Worm (Caenorhabditis elegans) whole organism, late embryonic: ENCODE results near the gene arrd-26.
A peak's percentile ranks its signal among the peaks of the same experiment; 100 is the strongest.

ENCODE experiments used
- C08G9.2 ChIP-seq: sonication (generic microtip); optimal IDR thresholded peaks from 2 replicates; lab custom pipeline; 2016; ENCODE audit warnings: mild to moderate bottlenecking, missing genetic modification characterization, moderate library complexity, missing compliant biosample characterization
- C38D4.7 ChIP-seq: fragments of 200-800 bp; sonication (Bioruptor generic); optimal IDR thresholded peaks from 2 replicates; lab custom pipeline; 2018; ENCODE audit warnings: mild to moderate bottlenecking, missing genetic modification characterization, moderate library complexity, missing compliant biosample characterization
- K02D7.2 ChIP-seq: sonication (generic microtip); optimal IDR thresholded peaks from 2 replicates; lab custom pipeline; 2017; ENCODE audit warnings: mild to moderate bottlenecking, missing genetic modification characterization, missing compliant biosample characterization
- T23F11.4 ChIP-seq: fragments of 200-800 bp; sonication (Bioruptor generic); optimal IDR thresholded peaks from 2 replicates; lab custom pipeline; 2018; ENCODE audit warnings: mild to moderate bottlenecking, missing genetic modification characterization, missing compliant biosample characterization
- ahr-1 ChIP-seq: sonication (generic microtip); optimal IDR thresholded peaks from 2 replicates; lab custom pipeline; 2016; ENCODE audit warnings: missing genetic modification characterization, missing compliant biosample characterization
- ama-1 ChIP-seq: fragments of 150-350 bp; optimal IDR thresholded peaks from 2 replicates; lab custom pipeline; 2014
- ceh-14 ChIP-seq: sonication (generic microtip); optimal IDR thresholded peaks from 2 replicates; lab custom pipeline; 2016; ENCODE audit warnings: missing genotype, missing genetic modification characterization, missing compliant biosample characterization
- ceh-19 ChIP-seq: fragments of 200-800 bp; sonication (Bioruptor generic); optimal IDR thresholded peaks from 2 replicates; lab custom pipeline; 2018; ENCODE audit warnings: mild to moderate bottlenecking, missing genetic modification characterization, missing compliant biosample characterization
- ceh-22 ChIP-seq: sonication (generic microtip); optimal IDR thresholded peaks from 2 replicates; lab custom pipeline; 2017; ENCODE audit warnings: missing biosample characterization, missing genetic modification characterization
- ceh-24 ChIP-seq: sonication (generic microtip); optimal IDR thresholded peaks from 2 replicates; lab custom pipeline; 2016; ENCODE audit warnings: mild to moderate bottlenecking, missing genetic modification characterization, missing compliant biosample characterization
- ceh-30 ChIP-seq: fragments of 150-350 bp; optimal IDR thresholded peaks from 2 replicates; lab custom pipeline; 2014; ENCODE audit warnings: missing biosample characterization, missing genetic modification characterization
- ceh-48 ChIP-seq: sonication (generic microtip); optimal IDR thresholded peaks from 2 replicates; lab custom pipeline; 2016; ENCODE audit warnings: missing genetic modification characterization, inconsistent platforms, missing compliant biosample characterization
- ceh-6 ChIP-seq: fragments of 200-800 bp; sonication (Bioruptor generic); optimal IDR thresholded peaks from 2 replicates; lab custom pipeline; 2018; ENCODE audit warnings: mild to moderate bottlenecking, missing genetic modification characterization, missing compliant biosample characterization
- che-1 ChIP-seq: sonication (generic microtip); optimal IDR thresholded peaks from 2 replicates; lab custom pipeline; 2016; ENCODE audit warnings: mild to moderate bottlenecking, missing genetic modification characterization, missing compliant biosample characterization
- dmd-4 ChIP-seq: sonication (generic microtip); optimal IDR thresholded peaks from 2 replicates; lab custom pipeline; 2016; ENCODE audit warnings: borderline replicate concordance, missing genetic modification characterization, missing compliant biosample characterization
- elt-2 ChIP-seq: sonication (generic microtip); optimal IDR thresholded peaks from 2 replicates; lab custom pipeline; 2016; ENCODE audit warnings: missing genetic modification reagents, missing genetic modification characterization, missing compliant biosample characterization
- fax-1 ChIP-seq: sonication (generic microtip); optimal IDR thresholded peaks from 2 replicates; lab custom pipeline; 2016; ENCODE audit warnings: missing genotype, missing genetic modification characterization, missing compliant biosample characterization
- fkh-10 ChIP-seq: fragments of 150-350 bp; optimal IDR thresholded peaks from 2 replicates; lab custom pipeline; 2014; ENCODE audit warnings: missing biosample characterization, missing genetic modification reagents, missing genetic modification characterization
- fkh-6 ChIP-seq: sonication (generic microtip); optimal IDR thresholded peaks from 2 replicates; lab custom pipeline; 2016; ENCODE audit warnings: missing genetic modification characterization, missing compliant biosample characterization
- hlh-8 ChIP-seq: sonication (generic microtip); optimal IDR thresholded peaks from 2 replicates; lab custom pipeline; 2016; ENCODE audit warnings: missing genotype, missing genetic modification characterization, missing compliant biosample characterization
- lim-6 ChIP-seq: sonication (generic microtip); optimal IDR thresholded peaks from 2 replicates; lab custom pipeline; 2016; ENCODE audit warnings: missing genetic modification characterization, missing compliant biosample characterization
- lin-11 ChIP-seq: fragments of 200-800 bp; sonication (Bioruptor generic); optimal IDR thresholded peaks from 2 replicates; lab custom pipeline; 2018; ENCODE audit warnings: mild to moderate bottlenecking, missing genetic modification characterization, missing compliant biosample characterization
- madf-2 ChIP-seq: sonication (generic microtip); optimal IDR thresholded peaks from 2 replicates; lab custom pipeline; 2017; ENCODE audit warnings: missing genetic modification characterization, missing compliant biosample characterization
- nhr-232 ChIP-seq: sonication (generic microtip); optimal IDR thresholded peaks from 2 replicates; lab custom pipeline; 2016; ENCODE audit warnings: missing genetic modification characterization, missing compliant biosample characterization
- odd-2 ChIP-seq: sonication (generic microtip); optimal IDR thresholded peaks from 2 replicates; lab custom pipeline; 2017; ENCODE audit warnings: antibody characterized with exemption, mild to moderate bottlenecking, missing genetic modification characterization, missing compliant biosample characterization
- pag-3 ChIP-seq: sonication (generic microtip); optimal IDR thresholded peaks from 2 replicates; lab custom pipeline; 2016; ENCODE audit warnings: missing compliant biosample characterization, missing genetic modification characterization, borderline replicate concordance
- pat-9 ChIP-seq: fragments of 200-800 bp; sonication (Bioruptor generic); optimal IDR thresholded peaks from 2 replicates; lab custom pipeline; 2018; ENCODE audit warnings: mild to moderate bottlenecking, missing genetic modification characterization, moderate library complexity, missing compliant biosample characterization
- pqm-1 ChIP-seq: sonication (generic microtip); optimal IDR thresholded peaks from 2 replicates; lab custom pipeline; 2016; ENCODE audit warnings: missing genetic modification characterization, missing compliant biosample characterization
- pros-1 ChIP-seq: fragments of 150-350 bp; optimal IDR thresholded peaks from 2 replicates; lab custom pipeline; 2014; ENCODE audit warnings: missing biosample characterization, missing genetic modification reagents, missing genetic modification characterization
- syd-9 ChIP-seq: sonication (generic microtip); optimal IDR thresholded peaks from 2 replicates; lab custom pipeline; 2016; ENCODE audit warnings: mild to moderate bottlenecking, missing genetic modification characterization, moderate library complexity, missing compliant biosample characterization
- tbx-2 ChIP-seq: sonication (generic microtip); optimal IDR thresholded peaks from 2 replicates; lab custom pipeline; 2016; ENCODE audit warnings: missing genetic modification characterization, missing compliant biosample characterization
- zip-5 ChIP-seq: sonication (generic microtip); optimal IDR thresholded peaks from 2 replicates; lab custom pipeline; 2016; ENCODE audit warnings: missing genetic modification characterization, missing compliant biosample characterization
- ztf-16 ChIP-seq: sonication (generic microtip); optimal IDR thresholded peaks from 2 replicates; lab custom pipeline; 2017; ENCODE audit warnings: missing genetic modification characterization, missing compliant biosample characterization

The arrd-26 gene

DNA sequence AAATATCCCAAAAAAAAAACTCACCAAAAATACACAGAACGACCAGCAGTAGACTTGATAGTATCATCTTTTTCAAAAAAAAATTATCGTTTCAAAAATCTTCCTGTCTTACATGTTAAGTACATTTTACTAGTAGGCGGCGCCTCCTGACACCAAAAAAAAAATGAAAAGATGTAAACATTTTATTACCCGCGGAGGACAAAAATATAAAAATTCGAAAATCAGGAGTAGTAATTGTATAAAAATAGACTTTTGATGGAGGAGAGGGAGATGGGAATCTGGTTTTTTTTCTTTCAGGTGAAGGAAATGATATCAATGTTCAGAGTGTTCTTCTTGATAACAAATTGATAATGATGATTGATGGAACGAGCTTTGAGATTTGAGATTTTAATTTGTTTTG, 36.8 kb downstream of the arrd-26 start, which contains the start of gene C23H5.15:
Gene C23H5.15 (minus strand): TSS at position 101 of the 400 bp plus-strand sequence.
- TF ChIP-seq pros-1 (tag; lab: Kevin White, UChicago) (no peak), K02D7.2 (tag; lab: Kevin White, UChicago) (no peak), ceh-24 (tag; lab: Kevin White, UChicago) (no peak), ceh-48 (tag; lab: Kevin White, UChicago) (no peak), tbx-2 (no peak), ztf-16 (tag; lab: Kevin White, UChicago) (no peak), ama-1 (no peak), ceh-6 (GFP tag; lab: Kevin White, UChicago) (no peak), madf-2 (no peak), nhr-232 (tag; lab: Kevin White, UChicago) (no peak), hlh-8 (tag; lab: Kevin White, UChicago) (no peak), T23F11.4 (GFP tag; lab: Kevin White, UChicago) (no peak), zip-5 (tag; lab: Kevin White, UChicago) (no peak), ceh-14 (tag; lab: Kevin White, UChicago) (no peak)
- TF ChIP-seq, all 69 proteins: peak for 0

DNA sequence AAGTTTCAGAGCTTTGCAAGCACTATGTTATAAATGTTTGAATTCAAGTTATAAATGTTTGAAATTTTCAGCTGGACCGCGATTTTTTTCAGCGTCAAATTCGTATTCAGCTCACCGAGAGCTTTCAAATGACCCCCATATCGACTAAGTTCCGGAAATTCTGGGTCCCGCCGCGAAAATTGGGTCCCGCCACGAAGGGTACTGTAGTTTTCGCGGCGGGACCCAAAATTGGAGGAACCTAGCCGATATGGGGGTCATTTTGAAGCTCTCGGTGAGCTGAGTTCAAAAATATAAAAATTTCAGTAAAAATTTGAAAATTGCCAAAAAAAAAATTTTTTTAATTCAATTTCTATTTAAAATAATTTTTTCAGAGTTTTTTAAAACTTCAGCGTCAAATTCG, 40.7 kb downstream of the arrd-26 start:
- no peak for TF ChIP-seq ahr-1 (tag; lab: Kevin White, UChicago)

- no peak for TF ChIP-seq fkh-6 (tag; lab: Kevin White, UChicago)
- no peak for TF ChIP-seq che-1 (tag; lab: Kevin White, UChicago)
- TF ChIP-seq ceh-30 (tag; lab: Kevin White, UChicago), result no peak
Measured at ce11 chrIV:2111300-2111874, 45.4 kb downstream of the arrd-26 start, which contains the start of gene che-6. che-6 (minus strand) TSS chrIV:2111408.

ce11 chrIV:2113362-2114056, 47.5 kb downstream of the arrd-26 start, which contains the start of gene C23H5.8:
C23H5.8 (minus strand) TSS chrIV:2113412.
- TF ChIP-seq elt-2 (tag; lab: Kevin White, UChicago), result peak; percentile 50
- TF ChIP-seq syd-9, result no peak
- TF ChIP-seq, all 69 proteins: peak for 1

DNA sequence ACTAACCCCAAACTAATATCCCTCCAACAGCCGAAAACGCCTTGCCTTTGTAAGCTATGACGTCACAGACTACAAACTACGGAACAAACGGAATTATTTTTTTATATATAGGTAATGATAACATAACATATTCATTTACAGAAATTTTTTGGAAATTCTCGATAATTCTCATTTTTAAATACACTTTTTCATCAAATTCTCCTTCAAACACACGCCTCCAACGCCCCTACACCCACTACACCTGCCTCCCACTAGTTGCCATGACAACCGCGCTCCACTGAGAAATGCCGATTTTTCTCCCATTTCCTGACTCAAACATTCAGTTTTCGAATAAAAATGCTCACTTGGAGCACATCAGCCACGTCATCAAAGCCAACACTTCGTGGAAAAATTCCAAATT, 48.3 kb downstream of the arrd-26 start, which contains the start of gene xbx-4:
Gene xbx-4 (plus strand): TSS at position 301 of the 400 bp plus-strand sequence.
- TF ChIP-seq ceh-19 (GFP tag; lab: Kevin White, UChicago) (no peak), lin-11 (tag; lab: Kevin White, UChicago) (no peak), fkh-10 (no peak), C08G9.2 (tag; lab: Kevin White, UChicago) (no peak), T23F11.4 (GFP tag; lab: Kevin White, UChicago) (no peak), zip-5 (tag; lab: Kevin White, UChicago) (no peak), fax-1 (tag; lab: Kevin White, UChicago) (no peak), elt-2 (tag; lab: Kevin White, UChicago) (no peak), odd-2 (tag; lab: Kevin White, UChicago) (no peak), pros-1 (tag; lab: Kevin White, UChicago) (no peak), madf-2 (no peak)

- TF ChIP-seq lim-6 (tag; lab: Kevin White, UChicago) (no peak), pat-9 (tag; lab: Kevin White, UChicago) (no peak), ceh-48 (tag; lab: Kevin White, UChicago) (no peak), T23F11.4 (GFP tag; lab: Kevin White, UChicago) (no peak), odd-2 (tag; lab: Kevin White, UChicago) (no peak), dmd-4 (tag; lab: Kevin White, UChicago) (no peak), pag-3 (tag; lab: Kevin White, UChicago) (no peak), pqm-1 (tag; lab: Kevin White, UChicago) (no peak), C38D4.7 (GFP tag; lab: Kevin White, UChicago) (no peak), ceh-22 (tag; lab: Kevin White, UChicago) (no peak), ceh-19 (GFP tag; lab: Kevin White, UChicago) (no peak)
Measured at ce11 chrIV:2117268-2117667, 51.3 kb downstream of the arrd-26 start.
